Fruit fly (Drosophila melanogaster) whole organism, embryonic: ENCODE results near the gene CG33947.

ENCODE experiments used
- Antp ChIP-seq: fragments of 200-800 bp; sonication (Bioruptor generic); optimal IDR thresholded peaks from 3 replicates; lab custom pipeline; 2016; ENCODE audit warnings: missing biosample characterization, missing genetic modification characterization
- CG10209 ChIP-seq: fragments of 200-800 bp; sonication (Bioruptor generic); optimal IDR thresholded peaks from 3 replicates; lab custom pipeline; 2017; ENCODE audit warnings: missing biosample characterization, mild to moderate bottlenecking, missing genetic modification characterization, missing genetic modification reagents
- CG1024 ChIP-seq: fragments of 200-800 bp; sonication (Bioruptor generic); IDR thresholded peaks from 2 replicates; pipeline ENCODE4 v1.3.6; 2022; ENCODE audit warnings: missing biosample characterization, missing genetic modification characterization
- CG10366 ChIP-seq: fragments of 200-800 bp; sonication (Bioruptor generic); IDR thresholded peaks from 2 replicates; pipeline ENCODE4 v1.3.6; 2022; ENCODE audit warnings: missing biosample characterization, missing genetic modification characterization
- CG10959 ChIP-seq: fragments of 200-800 bp; sonication (Bioruptor generic); IDR thresholded peaks from 2 replicates; pipeline ENCODE4 v1.3.6; 2022; ENCODE audit warnings: missing biosample characterization, missing genetic modification characterization
- CG11456 ChIP-seq: fragments of 200-800 bp; sonication (Bioruptor generic); IDR thresholded peaks from 3 replicates; pipeline ENCODE4 v1.3.6; 2022; ENCODE audit warnings: missing biosample characterization, missing genetic modification characterization
- CG11696 ChIP-seq: fragments of 200-800 bp; sonication (Bioruptor generic); IDR thresholded peaks from 2 replicates; pipeline ENCODE4 v1.3.6; 2022; ENCODE audit warnings: missing biosample characterization, missing genetic modification characterization
- CG13123 ChIP-seq: fragments of 200-800 bp; sonication (Bioruptor generic); optimal IDR thresholded peaks from 2 replicates; lab custom pipeline; 2016; ENCODE audit warnings: missing biosample characterization, missing genetic modification characterization
- CG15269 ChIP-seq: fragments of 200-800 bp; sonication (Bioruptor generic); optimal IDR thresholded peaks from 2 replicates; lab custom pipeline; 2018; ENCODE audit warnings: missing biosample characterization, mild to moderate bottlenecking, missing genetic modification characterization, moderate library complexity
- CG15514 ChIP-seq: fragments of 200-800 bp; sonication (Bioruptor generic); optimal IDR thresholded peaks from 3 replicates; lab custom pipeline; 2017; ENCODE audit warnings: missing biosample characterization, missing genetic modification characterization, mild to moderate bottlenecking, moderate library complexity, missing genetic modification reagents
- CG18262 ChIP-seq: fragments of 200-800 bp; optimal IDR thresholded peaks from 3 replicates; lab custom pipeline; 2019; ENCODE audit warnings: missing biosample characterization, mild to moderate bottlenecking, missing genetic modification characterization, moderate library complexity
- CG18599 ChIP-seq: fragments of 200-800 bp; sonication (Bioruptor generic); optimal IDR thresholded peaks from 3 replicates; lab custom pipeline; 2017; ENCODE audit warnings: missing biosample characterization, missing genetic modification characterization, mild to moderate bottlenecking, moderate library complexity, missing genetic modification reagents
- CG2875 ChIP-seq: fragments of 200-800 bp; sonication (Bioruptor generic); optimal IDR thresholded peaks from 2 replicates; lab custom pipeline; 2017; ENCODE audit warnings: missing biosample characterization, mild to moderate bottlenecking, missing genetic modification characterization, missing genetic modification reagents
- CG32767 ChIP-seq: fragments of 200-800 bp; sonication (Bioruptor generic); IDR thresholded peaks from 2 replicates; pipeline ENCODE4 v1.3.6; 2022; ENCODE audit warnings: missing biosample characterization, missing genetic modification characterization
- CG33213 ChIP-seq: fragments of 200-800 bp; sonication (Bioruptor generic); optimal IDR thresholded peaks from 3 replicates; lab custom pipeline; 2016; ENCODE audit warnings: missing biosample characterization, missing genetic modification characterization
- CG33557 ChIP-seq: fragments of 200-800 bp; sonication (Bioruptor generic); optimal IDR thresholded peaks from 2 replicates; lab custom pipeline; 2019; ENCODE audit warnings: missing biosample characterization, mild to moderate bottlenecking, missing genetic modification characterization, moderate library complexity
- CG4282 ChIP-seq: fragments of 200-800 bp; sonication (Bioruptor generic); optimal IDR thresholded peaks from 2 replicates; lab custom pipeline; 2016; ENCODE audit warnings: missing biosample characterization, missing genetic modification characterization
- CG43689 ChIP-seq: fragments of 200-800 bp; sonication (Bioruptor generic); IDR thresholded peaks from 2 replicates; pipeline ENCODE4 v1.3.6; 2022; ENCODE audit warnings: missing biosample characterization, missing genetic modification characterization
- CG6254 ChIP-seq: fragments of 200-800 bp; sonication (Bioruptor generic); optimal IDR thresholded peaks from 3 replicates; lab custom pipeline; 2017; ENCODE audit warnings: mild to moderate bottlenecking, missing biosample characterization, missing genetic modification reagents, missing genetic modification characterization
- CG6272 ChIP-seq: fragments of 200-800 bp; sonication (Bioruptor generic); IDR thresholded peaks from 2 replicates; pipeline ENCODE4 v1.3.6; 2022; ENCODE audit warnings: missing biosample characterization, missing genetic modification characterization
- CG7357 ChIP-seq: fragments of 200-800 bp; sonication (Bioruptor generic); IDR thresholded peaks from 3 replicates; pipeline ENCODE4 v1.3.6; 2022; ENCODE audit warnings: missing biosample characterization, missing genetic modification characterization
- CG8924 ChIP-seq: fragments of 200-800 bp; optimal IDR thresholded peaks from 3 replicates; lab custom pipeline; 2019; ENCODE audit warnings: missing biosample characterization, mild to moderate bottlenecking, missing genetic modification characterization, moderate library complexity
- CkIIα-i1 ChIP-seq: fragments of 200-800 bp; sonication (Bioruptor generic); IDR thresholded peaks from 2 replicates; pipeline ENCODE4 v1.3.6; 2022; ENCODE audit warnings: missing biosample characterization, missing genetic modification characterization
- D19A ChIP-seq: fragments of 200-800 bp; optimal IDR thresholded peaks from 3 replicates; lab custom pipeline; 2019; ENCODE audit warnings: missing biosample characterization, mild to moderate bottlenecking, missing genetic modification characterization, moderate library complexity
- Eip74EF ChIP-seq, 2 experiments: fragments of 200-800 bp in 1 of 2; fragments of >200 bp in 1 of 2; sonication (Bioruptor generic) in 1 of 2; optimal IDR thresholded peaks; 2 replicates each; lab custom pipeline; 2017 to 2019; ENCODE audit warnings: missing biosample characterization in 2 of 2, missing genetic modification characterization in 2 of 2, mild to moderate bottlenecking in 1 of 2, moderate library complexity in 1 of 2
- Hmr ChIP-seq: fragments of 200-800 bp; sonication (Bioruptor generic); optimal IDR thresholded peaks from 3 replicates; lab custom pipeline; 2017; ENCODE audit warnings: mild to moderate bottlenecking, missing biosample characterization, missing genetic modification reagents, missing genetic modification characterization
- Hr78 ChIP-seq, 2 experiments: fragments of 200-800 bp in 1 of 2; fragments of >200 bp in 1 of 2; sonication (Bioruptor generic) in 1 of 2; optimal IDR thresholded peaks; 2 replicates each; lab custom pipeline; 2017 to 2019; ENCODE audit warnings: missing biosample characterization in 2 of 2, missing genetic modification characterization in 2 of 2, mild to moderate bottlenecking in 1 of 2, moderate library complexity in 1 of 2
- NC2β ChIP-seq: fragments of 200-800 bp; sonication (Bioruptor generic); optimal IDR thresholded peaks from 2 replicates; lab custom pipeline; 2016; ENCODE audit warnings: missing biosample characterization, missing genetic modification characterization
- Rx ChIP-seq: fragments of 200-800 bp; sonication (Bioruptor generic); IDR thresholded peaks from 2 replicates; pipeline ENCODE4 v1.3.6; 2022; ENCODE audit warnings: missing biosample characterization, missing genetic modification characterization
- ato ChIP-seq: fragments of 200-800 bp; sonication (Bioruptor generic); IDR thresholded peaks from 2 replicates; pipeline ENCODE4 v1.3.6; 2022; ENCODE audit warnings: missing biosample characterization, missing genetic modification characterization; ENCODE audit not compliant: partially characterized antibody
- cwo ChIP-seq: fragments of 200-800 bp; sonication (Bioruptor generic); optimal IDR thresholded peaks from 3 replicates; lab custom pipeline; 2017; ENCODE audit warnings: missing biosample characterization, missing genetic modification characterization, mild to moderate bottlenecking, moderate library complexity, missing genetic modification reagents
- emc ChIP-seq: fragments of 200-800 bp; sonication (Bioruptor generic); optimal IDR thresholded peaks from 2 replicates; lab custom pipeline; 2016; ENCODE audit warnings: missing biosample characterization, missing genetic modification characterization
- fd96Cb ChIP-seq: fragments of 200-800 bp; sonication (Bioruptor generic); optimal IDR thresholded peaks from 2 replicates; lab custom pipeline; 2018; ENCODE audit warnings: missing biosample characterization, mild to moderate bottlenecking, missing genetic modification characterization, moderate library complexity
- h ChIP-seq: fragments of >200 bp; optimal IDR thresholded peaks from 2 replicates; lab custom pipeline; 2017
- ind ChIP-seq: fragments of 200-800 bp; sonication (Bioruptor generic); optimal IDR thresholded peaks from 3 replicates; lab custom pipeline; 2016; ENCODE audit warnings: missing biosample characterization, missing genetic modification characterization
- inv ChIP-seq: fragments of 200-800 bp; sonication (Bioruptor generic); IDR thresholded peaks from 2 replicates; pipeline ENCODE4 v1.3.6; 2022; ENCODE audit warnings: missing biosample characterization, missing genetic modification characterization; ENCODE audit not compliant: partially characterized antibody
- klu ChIP-seq: fragments of 200-800 bp; sonication (Bioruptor generic); IDR thresholded peaks from 2 replicates; pipeline ENCODE4 v1.3.6; 2022; ENCODE audit warnings: missing biosample characterization, missing genetic modification characterization
- lab ChIP-seq: fragments of 200-800 bp; sonication (Bioruptor generic); optimal IDR thresholded peaks from 3 replicates; lab custom pipeline; 2017; ENCODE audit warnings: missing biosample characterization, missing genetic modification characterization, mild to moderate bottlenecking, moderate library complexity, missing genetic modification reagents
- lola ChIP-seq, 3 experiments: fragments of >200 bp in 2 of 3; fragments of 200-800 bp in 1 of 3; sonication (Bioruptor generic) in 1 of 3; optimal IDR thresholded peaks; 2 replicates each; lab custom pipeline; 2017 to 2019; ENCODE audit warnings: missing biosample characterization in 3 of 3, missing genetic modification characterization in 3 of 3, mild to moderate bottlenecking in 1 of 3, moderate library complexity in 1 of 3
- nau ChIP-seq: fragments of 200-800 bp; sonication (Bioruptor generic); optimal IDR thresholded peaks from 3 replicates; lab custom pipeline; 2017; ENCODE audit warnings: missing biosample characterization, mild to moderate bottlenecking, missing genetic modification characterization, missing genetic modification reagents
- pum ChIP-seq: fragments of 200-800 bp; sonication (Bioruptor generic); optimal IDR thresholded peaks from 2 replicates; lab custom pipeline; 2016; ENCODE audit warnings: missing biosample characterization, missing genetic modification characterization
- salm ChIP-seq: fragments of 200-800 bp; sonication (Bioruptor generic); optimal IDR thresholded peaks from 2 replicates; lab custom pipeline; 2018; ENCODE audit warnings: missing biosample characterization, mild to moderate bottlenecking, missing genetic modification characterization
- sens ChIP-seq: fragments of 200-800 bp; sonication (Bioruptor generic); peaks from one replicate; lab custom pipeline; 2016; ENCODE audit warnings: missing biosample characterization, missing genetic modification characterization
- sima ChIP-seq: fragments of 200-800 bp; sonication (Bioruptor generic); optimal IDR thresholded peaks from 2 replicates; lab custom pipeline; 2016; ENCODE audit warnings: missing biosample characterization, missing genetic modification characterization
- sob ChIP-seq: fragments of 200-800 bp; sonication (Bioruptor generic); IDR thresholded peaks from 2 replicates; pipeline ENCODE4 v1.3.6; 2022; ENCODE audit warnings: missing biosample characterization, missing genetic modification characterization
- stc ChIP-seq: fragments of 200-800 bp; sonication (Bioruptor generic); IDR thresholded peaks from 2 replicates; pipeline ENCODE4 v1.3.6; 2022; ENCODE audit warnings: missing biosample characterization, missing genetic modification characterization
- tio ChIP-seq: fragments of 200-800 bp; sonication (Bioruptor generic); optimal IDR thresholded peaks from 2 replicates; lab custom pipeline; 2017; ENCODE audit warnings: missing biosample characterization, missing genetic modification characterization, inconsistent platforms
- tup ChIP-seq: fragments of 200-800 bp; sonication (Bioruptor generic); optimal IDR thresholded peaks from 2 replicates; lab custom pipeline; 2016; ENCODE audit warnings: missing biosample characterization, mild to moderate bottlenecking, missing genetic modification characterization, moderate library complexity
- vfl ChIP-seq: fragments of 200-800 bp; sonication (Bioruptor generic); optimal IDR thresholded peaks from 2 replicates; lab custom pipeline; 2016; ENCODE audit warnings: missing biosample characterization, missing genetic modification characterization

Gene CG33947

dm6 chr3L:11091943-11092609, 4.2 kb upstream of the CG33947 start (continued):
- TF ChIP-seq CG13123 (GFP tag; lab: Kevin White, UChicago) (peak; percentile 17), sob (GFP tag; lab: Robert Waterston, UW) (peak; percentile 78), CG6272 (GFP tag; lab: Robert Waterston, UW) (peak; percentile 76), cwo (GFP tag; lab: Kevin White, UChicago) (peak; percentile 54), CG10366 (GFP tag; lab: Robert Waterston, UW) (no peak), CG10959 (GFP tag; lab: Robert Waterston, UW) (no peak), CG18262 (tag; lab: Kevin White, UChicago) (peak; percentile 45), h (lab: Kevin White, UChicago) (no peak), CG11456 (GFP tag; lab: Robert Waterston, UW) (peak; percentile 67; the same call in 2 of the 3 replicates), tio (no peak), emc (no peak), CG18599 (peak; percentile 47), CG8924 (tag; lab: Kevin White, UChicago) (no peak), CG33213 (peak; percentile 63), stc (GFP tag; lab: Robert Waterston, UW) (0 out of 2 replicates have a peak, but pooled peaks have one; percentile 9), NC2β (GFP tag; lab: Kevin White, UChicago) (peak; percentile 60), CG10209 (GFP tag; lab: Kevin White, UChicago) (peak; percentile 34), pum (GFP tag; lab: Kevin White, UChicago) (peak; percentile 61), Hr78 (GFP tag; optimal IDR thresholded peaks at IDR 0.05; lab: Kevin White, UChicago) (no peak), CG1024 (GFP tag; lab: Robert Waterston, UW) (no peak), ato (GFP tag; lab: Robert Waterston, UW) (0 out of 2 replicates have a peak, but pooled peaks have one; percentile 25), klu (GFP tag; lab: Robert Waterston, UW) (0 out of 2 replicates have a peak, but pooled peaks have one; percentile 40), ind (GFP tag; lab: Kevin White, UChicago) (peak; percentile 44), CG15269 (tag; lab: Kevin White, UChicago) (no peak), CG4282 (GFP tag; lab: Kevin White, UChicago) (no peak), Antp (GFP tag; lab: Kevin White, UChicago) (peak; percentile 63), CG6254 (peak; percentile 26), vfl (GFP tag; lab: Kevin White, UChicago) (peak; percentile 22), inv (GFP tag; lab: Robert Waterston, UW) (no peak), sima (GFP tag; lab: Kevin White, UChicago) (peak; percentile 25), CG11696 (GFP tag; lab: Robert Waterston, UW) (no peak), CG7357 (GFP tag; lab: Robert Waterston, UW) (no peak), lola (GFP tag; optimal IDR thresholded peaks at IDR 0.05; lab: Kevin White, UChicago) (no peak), tup (no peak), lab (GFP tag; lab: Kevin White, UChicago) (peak; percentile 80), CkIIα-i1 (GFP tag; lab: Robert Waterston, UW) (no peak), CG32767 (GFP tag; lab: Robert Waterston, UW) (no peak), CG15514 (GFP tag; lab: Kevin White, UChicago) (peak; percentile 62), sens (peak; percentile 6), Rx (GFP tag; lab: Robert Waterston, UW) (0 out of 2 replicates have a peak, but pooled peaks have one; percentile 26), nau (peak; percentile 47), Hmr (peak; percentile 59), Eip74EF (GFP tag; optimal IDR thresholded peaks at IDR 0.05; lab: Kevin White, UChicago) (no peak), CG33557 (GFP tag; lab: Kevin White, UChicago) (peak; percentile 22), fd96Cb (tag; lab: Kevin White, UChicago) (no peak), CG2875 (GFP tag; lab: Kevin White, UChicago) (no peak), D19A (tag; lab: Kevin White, UChicago) (no peak), CG43689 (GFP tag; lab: Robert Waterston, UW) (no peak), salm (tag; lab: Kevin White, UChicago) (no peak)
